Fruit fly (Drosophila melanogaster): ENCODE data around the gene Cad87A.
A peak's percentile ranks its signal among the peaks of the same experiment; 100 is the strongest.

The Cad87A gene

DNA sequence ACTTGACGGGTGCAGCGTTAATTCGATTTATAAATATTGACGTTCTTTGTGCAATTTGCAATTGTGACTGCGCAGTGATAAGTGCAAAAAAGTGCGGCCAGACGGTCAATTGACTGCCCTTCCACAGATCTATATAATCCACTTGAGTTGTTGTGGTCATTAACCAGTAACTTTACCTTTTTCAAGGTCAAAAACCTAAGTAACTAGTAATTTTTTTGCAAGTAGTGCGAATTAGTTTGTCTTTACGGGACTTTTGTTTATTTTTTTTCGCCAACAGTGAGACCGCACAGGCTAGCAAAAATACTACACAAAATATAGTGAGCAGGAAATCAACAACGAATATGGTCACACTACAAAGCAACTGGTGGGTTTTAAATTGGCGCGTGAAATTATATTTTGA, 25.7 kb upstream of the Cad87A start, which contains the start of gene Tango9 (continued):
- TF ChIP-seq CG15696 (tag; optimal IDR thresholded peaks at IDR 0.05) = no peak
- peak; percentile 62 for TF ChIP-seq CG15514 (GFP tag; optimal IDR thresholded peaks at IDR 0.05)
- no peak for TF ChIP-seq Hr78 (GFP tag; optimal IDR thresholded peaks at IDR 0.05)
- TF ChIP-seq CG34224 (GFP tag; IDR thresholded peaks at IDR 0.05; ENCODE audit: partially characterized antibody) = no peak
- TF ChIP-seq hkb (optimal IDR thresholded peaks at IDR 0.05) = no peak
- no peak for TF ChIP-seq hkb (GFP tag; IDR thresholded peaks at IDR 0.05)
- no peak for TF ChIP-seq CG8359 (GFP tag; optimal IDR thresholded peaks at IDR 0.05; ENCODE audit: borderline replicate concordance)
- TF ChIP-seq CG7987 (GFP tag; optimal IDR thresholded peaks at IDR 0.05) = no peak
- TF ChIP-seq Dbx (GFP tag; IDR thresholded peaks at IDR 0.05) = no peak
- TF ChIP-seq exex (tag; optimal IDR thresholded peaks at IDR 0.05) = no peak
- no peak for TF ChIP-seq CG34376 (GFP tag; optimal IDR thresholded peaks at IDR 0.05)
- no peak for TF ChIP-seq CG17359 (tag; optimal IDR thresholded peaks at IDR 0.05)
- TF ChIP-seq fd3F (GFP tag; optimal IDR thresholded peaks at IDR 0.05) = no peak
- TF ChIP-seq en (GFP tag; optimal IDR thresholded peaks at IDR 0.05) = no peak
- no peak for TF ChIP-seq emc (GFP tag; optimal IDR thresholded peaks at IDR 0.05)
- no peak for TF ChIP-seq hbn (GFP tag; IDR thresholded peaks at IDR 0.05; ENCODE audit: partially characterized antibody)
- TF ChIP-seq tna (GFP tag; IDR thresholded peaks at IDR 0.05; ENCODE audit: partially characterized antibody) = no peak
- no peak for TF ChIP-seq CG11247 (GFP tag; IDR thresholded peaks at IDR 0.05)
- no peak for TF ChIP-seq cg (GFP tag; optimal IDR thresholded peaks at IDR 0.05)
- TF ChIP-seq CG8944 (GFP tag; optimal IDR thresholded peaks at IDR 0.05) = no peak
- peak; percentile 93 for TF ChIP-seq E2f2 (GFP tag; IDR thresholded peaks at IDR 0.05)
- TF ChIP-seq vnd (GFP tag; IDR thresholded peaks at IDR 0.05; ENCODE audit: partially characterized antibody) = no peak
- TF ChIP-seq CG8281 (tag; optimal IDR thresholded peaks at IDR 0.05) = no peak
- TF ChIP-seq lbe (GFP tag; optimal IDR thresholded peaks at IDR 0.05) = no peak
- TF ChIP-seq eyg (GFP tag; optimal IDR thresholded peaks at IDR 0.05) = no peak
- TF ChIP-seq CG1024 (GFP tag; IDR thresholded peaks at IDR 0.05) = no peak
- no peak for TF ChIP-seq sob (GFP tag; IDR thresholded peaks at IDR 0.05)
- no peak for TF ChIP-seq CG7928 (GFP tag; optimal IDR thresholded peaks at IDR 0.05)
- peak; percentile 19 for TF ChIP-seq Nf-YC (tag; optimal IDR thresholded peaks at IDR 0.05)
- TF ChIP-seq p53 (GFP tag; optimal IDR thresholded peaks at IDR 0.05) = peak; percentile 9
- TF ChIP-seq CG10267 (tag; optimal IDR thresholded peaks at IDR 0.05) = peak; percentile 39
- TF ChIP-seq bsh (GFP tag; optimal IDR thresholded peaks at IDR 0.05) = no peak
- TF ChIP-seq CG12155 (GFP tag; optimal IDR thresholded peaks at IDR 0.05) = no peak
- no peak for TF ChIP-seq Aef1 (GFP tag; IDR thresholded peaks at IDR 0.05)
- TF ChIP-seq Ptx1 (GFP tag; IDR thresholded peaks at IDR 0.05) = no peak
- TF ChIP-seq CG12942 (GFP tag; optimal IDR thresholded peaks at IDR 0.05) = no peak
- 0 out of 2 replicates have a peak, but pooled peaks have one; percentile 33 for TF ChIP-seq vvl (GFP tag; IDR thresholded peaks at IDR 0.05)
- no peak for TF ChIP-seq crol (GFP tag; IDR thresholded peaks at IDR 0.05)
- no peak for TF ChIP-seq Dip3 (GFP tag; optimal IDR thresholded peaks at IDR 0.05)
- no peak for TF ChIP-seq CG18011 (GFP tag; optimal IDR thresholded peaks at IDR 0.05)
- no peak for TF ChIP-seq Tbp (GFP tag; optimal IDR thresholded peaks at IDR 0.05)
- TF ChIP-seq tx (GFP tag; optimal IDR thresholded peaks at IDR 0.05) = no peak
- TF ChIP-seq CG6683 (GFP tag; optimal IDR thresholded peaks at IDR 0.05) = no peak
- TF ChIP-seq tll (GFP tag; optimal IDR thresholded peaks at IDR 0.05) = no peak
- no peak for TF ChIP-seq pum (GFP tag; optimal IDR thresholded peaks at IDR 0.05)
- no peak for TF ChIP-seq bigmax (GFP tag; optimal IDR thresholded peaks at IDR 0.05)
- TF ChIP-seq ken (GFP tag; IDR thresholded peaks at IDR 0.05) = no peak
- no peak for TF ChIP-seq CG2199 (GFP tag; IDR thresholded peaks at IDR 0.05)
- TF ChIP-seq CG9817 (tag; optimal IDR thresholded peaks at IDR 0.05) = no peak
- no peak for TF ChIP-seq CG11085 (GFP tag; IDR thresholded peaks at IDR 0.05)
- no peak for TF ChIP-seq CG4404 (GFP tag; IDR thresholded peaks at IDR 0.05)

All from whole organism, embryonic.